Worm (Caenorhabditis elegans) whole organism, late embryonic: Measurements from ENCODE around the gene K11H12.8.

ENCODE experiments used
- C38D4.7 ChIP-seq: fragments of 200-800 bp; sonication (Bioruptor generic); optimal IDR thresholded peaks from 2 replicates; lab custom pipeline; 2018; ENCODE audit warnings: mild to moderate bottlenecking, missing genetic modification characterization, moderate library complexity, missing compliant biosample characterization
- F13H6.1 ChIP-seq: sonication (generic microtip); optimal IDR thresholded peaks from 2 replicates; lab custom pipeline; 2016; ENCODE audit warnings: missing genetic modification characterization, missing compliant biosample characterization
- K02D7.2 ChIP-seq: sonication (generic microtip); optimal IDR thresholded peaks from 2 replicates; lab custom pipeline; 2017; ENCODE audit warnings: mild to moderate bottlenecking, missing genetic modification characterization, missing compliant biosample characterization
- K09A11.1 ChIP-seq: sonication (generic microtip); optimal IDR thresholded peaks from 2 replicates; lab custom pipeline; 2017; ENCODE audit warnings: antibody characterized with exemption, mild to moderate bottlenecking, missing genetic modification characterization, missing compliant biosample characterization; ENCODE audit not compliant: insufficient read depth
- ceh-14 ChIP-seq: sonication (generic microtip); optimal IDR thresholded peaks from 2 replicates; lab custom pipeline; 2016; ENCODE audit warnings: missing genotype, missing genetic modification characterization, missing compliant biosample characterization
- ceh-18 ChIP-seq: sonication (generic microtip); optimal IDR thresholded peaks from 2 replicates; lab custom pipeline; 2016; ENCODE audit warnings: missing genetic modification characterization, missing compliant biosample characterization
- ceh-19 ChIP-seq: fragments of 200-800 bp; sonication (Bioruptor generic); optimal IDR thresholded peaks from 2 replicates; lab custom pipeline; 2018; ENCODE audit warnings: mild to moderate bottlenecking, missing genetic modification characterization, missing compliant biosample characterization
- ceh-22 ChIP-seq: sonication (generic microtip); optimal IDR thresholded peaks from 2 replicates; lab custom pipeline; 2017; ENCODE audit warnings: missing biosample characterization, missing genetic modification characterization
- ceh-24 ChIP-seq: sonication (generic microtip); optimal IDR thresholded peaks from 2 replicates; lab custom pipeline; 2016; ENCODE audit warnings: mild to moderate bottlenecking, missing genetic modification characterization, missing compliant biosample characterization
- ceh-30 ChIP-seq: fragments of 150-350 bp; optimal IDR thresholded peaks from 2 replicates; lab custom pipeline; 2014; ENCODE audit warnings: missing biosample characterization, missing genetic modification characterization
- ceh-31 ChIP-seq: sonication (generic microtip); optimal IDR thresholded peaks from 2 replicates; lab custom pipeline; 2016; ENCODE audit warnings: missing genetic modification characterization, missing compliant biosample characterization
- ceh-48 ChIP-seq: sonication (generic microtip); optimal IDR thresholded peaks from 2 replicates; lab custom pipeline; 2016; ENCODE audit warnings: missing genetic modification characterization, inconsistent platforms, missing compliant biosample characterization
- ceh-6 ChIP-seq: fragments of 200-800 bp; sonication (Bioruptor generic); optimal IDR thresholded peaks from 2 replicates; lab custom pipeline; 2018; ENCODE audit warnings: mild to moderate bottlenecking, missing genetic modification characterization, missing compliant biosample characterization
- che-1 ChIP-seq: sonication (generic microtip); optimal IDR thresholded peaks from 2 replicates; lab custom pipeline; 2016; ENCODE audit warnings: mild to moderate bottlenecking, missing genetic modification characterization, missing compliant biosample characterization
- elt-2 ChIP-seq: sonication (generic microtip); optimal IDR thresholded peaks from 2 replicates; lab custom pipeline; 2016; ENCODE audit warnings: missing genetic modification reagents, missing genetic modification characterization, missing compliant biosample characterization
- ets-4 ChIP-seq: sonication (generic microtip); optimal IDR thresholded peaks from 2 replicates; lab custom pipeline; 2016; ENCODE audit warnings: missing genetic modification characterization, missing compliant biosample characterization
- eyg-1 ChIP-seq: sonication (generic microtip); optimal IDR thresholded peaks from 2 replicates; lab custom pipeline; 2016; ENCODE audit warnings: missing genotype, missing genetic modification characterization, missing compliant biosample characterization
- fkh-10 ChIP-seq: fragments of 150-350 bp; optimal IDR thresholded peaks from 2 replicates; lab custom pipeline; 2014; ENCODE audit warnings: missing biosample characterization, missing genetic modification reagents, missing genetic modification characterization
- gmeb-2 ChIP-seq: sonication (generic microtip); optimal IDR thresholded peaks from 2 replicates; lab custom pipeline; 2016; ENCODE audit warnings: missing genetic modification characterization, inconsistent platforms, missing compliant biosample characterization
- hlh-30 ChIP-seq: sonication (generic microtip); optimal IDR thresholded peaks from 2 replicates; lab custom pipeline; 2017; ENCODE audit warnings: antibody characterized with exemption, missing genetic modification characterization, missing compliant biosample characterization; ENCODE audit not compliant: insufficient read depth
- hlh-6 ChIP-seq: sonication (generic microtip); optimal IDR thresholded peaks from 2 replicates; lab custom pipeline; 2016; ENCODE audit warnings: missing genotype, missing genetic modification characterization, missing compliant biosample characterization
- lim-6 ChIP-seq: sonication (generic microtip); optimal IDR thresholded peaks from 2 replicates; lab custom pipeline; 2016; ENCODE audit warnings: missing genetic modification characterization, missing compliant biosample characterization
- mec-3 ChIP-seq: sonication (generic microtip); optimal IDR thresholded peaks from 2 replicates; lab custom pipeline; 2016; ENCODE audit warnings: borderline replicate concordance, missing genetic modification characterization, missing compliant biosample characterization
- nfya-1 ChIP-seq: sonication (generic microtip); optimal IDR thresholded peaks from 2 replicates; lab custom pipeline; 2017; ENCODE audit warnings: missing genetic modification characterization, mild to moderate bottlenecking, missing compliant biosample characterization, antibody characterized with exemption, moderate library complexity
- nhr-11 ChIP-seq: fragments of 150-350 bp; optimal IDR thresholded peaks from 2 replicates; lab custom pipeline; 2014; ENCODE audit warnings: missing biosample characterization, missing genetic modification characterization
- odd-2 ChIP-seq: sonication (generic microtip); optimal IDR thresholded peaks from 2 replicates; lab custom pipeline; 2017; ENCODE audit warnings: antibody characterized with exemption, mild to moderate bottlenecking, missing genetic modification characterization, missing compliant biosample characterization
- pha-2 ChIP-seq: sonication (generic microtip); optimal IDR thresholded peaks from 2 replicates; lab custom pipeline; 2017; ENCODE audit warnings: mild to moderate bottlenecking, missing genetic modification characterization, missing compliant biosample characterization
- pha-4 ChIP-seq: fragments of 150-350 bp; optimal IDR thresholded peaks from 2 replicates; lab custom pipeline; 2018; ENCODE audit warnings: missing biosample characterization, missing genetic modification reagents, missing genetic modification characterization
- pros-1 ChIP-seq: fragments of 150-350 bp; optimal IDR thresholded peaks from 2 replicates; lab custom pipeline; 2014; ENCODE audit warnings: missing biosample characterization, missing genetic modification reagents, missing genetic modification characterization
- ref-2 ChIP-seq: sonication (generic microtip); optimal IDR thresholded peaks from 2 replicates; lab custom pipeline; 2016; ENCODE audit warnings: missing genetic modification characterization, missing compliant biosample characterization
- sdc-2 ChIP-seq: sonication (generic microtip); optimal IDR thresholded peaks from 2 replicates; lab custom pipeline; 2016; ENCODE audit warnings: missing genotype, missing genetic modification characterization, missing compliant biosample characterization
- sox-2 ChIP-seq: fragments of 200-800 bp; sonication (Bioruptor generic); IDR thresholded peaks from 2 replicates; pipeline ENCODE4 v1.3.6; 2022; ENCODE audit warnings: missing genetic modification reagents, missing genetic modification characterization, missing compliant biosample characterization
- tbx-7 ChIP-seq: sonication (generic microtip); optimal IDR thresholded peaks from 2 replicates; lab custom pipeline; 2016; ENCODE audit warnings: missing genotype, missing genetic modification characterization, missing compliant biosample characterization
- ttx-3 ChIP-seq: sonication (generic microtip); optimal IDR thresholded peaks from 2 replicates; lab custom pipeline; 2016; ENCODE audit warnings: missing genetic modification reagents, missing genetic modification characterization, missing compliant biosample characterization
- unc-42 ChIP-seq: sonication (generic microtip); optimal IDR thresholded peaks from 2 replicates; lab custom pipeline; 2016; ENCODE audit warnings: missing genotype, missing genetic modification characterization, missing compliant biosample characterization
- unc-86 ChIP-seq: sonication (generic microtip); optimal IDR thresholded peaks from 2 replicates; lab custom pipeline; 2016; ENCODE audit warnings: missing genetic modification characterization, missing compliant biosample characterization
- ztf-16 ChIP-seq: sonication (generic microtip); optimal IDR thresholded peaks from 2 replicates; lab custom pipeline; 2017; ENCODE audit warnings: missing genetic modification characterization, missing compliant biosample characterization

The K11H12.8 gene

ce11 chrIV:630598-630997 lies 24.6 kb upstream of the K11H12.8 start:
- TF ChIP-seq ztf-16 (tag; lab: Kevin White, UChicago) (no peak), ceh-6 (GFP tag; lab: Kevin White, UChicago) (no peak), unc-42 (tag; lab: Kevin White, UChicago) (no peak), gmeb-2 (tag; lab: Kevin White, UChicago) (no peak), ceh-24 (tag; lab: Kevin White, UChicago) (no peak), C38D4.7 (GFP tag; lab: Kevin White, UChicago) (no peak), nhr-11 (tag; lab: Kevin White, UChicago) (no peak), che-1 (tag; lab: Kevin White, UChicago) (no peak), K09A11.1 (tag; lab: Kevin White, UChicago) (no peak), mec-3 (no peak), lim-6 (tag; lab: Kevin White, UChicago) (no peak), ceh-30 (tag; lab: Kevin White, UChicago) (no peak)

- TF ChIP-seq nfya-1 (tag; lab: Kevin White, UChicago) = no peak
- no peak for TF ChIP-seq tbx-7 (tag; lab: Kevin White, UChicago)
- no peak for TF ChIP-seq F13H6.1 (tag; lab: Kevin White, UChicago)
- no peak for TF ChIP-seq pros-1 (tag; lab: Kevin White, UChicago)
- TF ChIP-seq ceh-24 (tag; lab: Kevin White, UChicago) = no peak
- no peak for TF ChIP-seq ceh-22 (tag; lab: Kevin White, UChicago)
- no peak for TF ChIP-seq eyg-1 (tag; lab: Kevin White, UChicago)
- TF ChIP-seq ceh-48 (tag; lab: Kevin White, UChicago) = no peak
- no peak for TF ChIP-seq fkh-10
- no peak for TF ChIP-seq mec-3
- TF ChIP-seq che-1 (tag; lab: Kevin White, UChicago) = no peak
- no peak for TF ChIP-seq sox-2
- TF ChIP-seq, all 69 proteins: peak for 0
Observed at ce11 chrIV:631869-632268, 23.3 kb upstream of the K11H12.8 start.

ce11 chrIV:633565-633964 lies 21.6 kb upstream of the K11H12.8 start:
- TF ChIP-seq hlh-6 = no peak
- no peak for TF ChIP-seq pha-2 (tag; lab: Kevin White, UChicago)
- TF ChIP-seq ceh-31 (tag; lab: Kevin White, UChicago) = no peak
- no peak for TF ChIP-seq fkh-10
- no peak for TF ChIP-seq sdc-2 (tag; lab: Kevin White, UChicago)
- TF ChIP-seq C38D4.7 (GFP tag; lab: Kevin White, UChicago) = no peak
- TF ChIP-seq K09A11.1 (tag; lab: Kevin White, UChicago) = no peak
- TF ChIP-seq ceh-19 (GFP tag; lab: Kevin White, UChicago) = no peak
- TF ChIP-seq pros-1 (tag; lab: Kevin White, UChicago) = no peak
- no peak for TF ChIP-seq elt-2 (tag; lab: Kevin White, UChicago)
- no peak for TF ChIP-seq nhr-11 (tag; lab: Kevin White, UChicago)
- no peak for TF ChIP-seq nfya-1 (tag; lab: Kevin White, UChicago)
- TF ChIP-seq lim-6 (tag; lab: Kevin White, UChicago) = no peak
- no peak for TF ChIP-seq unc-86 (tag; lab: Kevin White, UChicago)
- TF ChIP-seq ttx-3 = no peak
- TF ChIP-seq, all 69 proteins: peak for 0

- TF ChIP-seq tbx-7 (tag; lab: Kevin White, UChicago) = no peak
- no peak for TF ChIP-seq hlh-30 (tag; lab: Kevin White, UChicago)
- TF ChIP-seq odd-2 (tag; lab: Kevin White, UChicago) = no peak
- TF ChIP-seq ceh-30 (tag; lab: Kevin White, UChicago) = no peak
- no peak for TF ChIP-seq ceh-48 (tag; lab: Kevin White, UChicago)
- TF ChIP-seq K09A11.1 (tag; lab: Kevin White, UChicago) = no peak
- no peak for TF ChIP-seq ceh-18 (tag; lab: Kevin White, UChicago)
- TF ChIP-seq ceh-14 (tag; lab: Kevin White, UChicago) = no peak
- TF ChIP-seq ets-4 (tag; lab: Kevin White, UChicago) = no peak
- no peak for TF ChIP-seq ref-2 (tag; lab: Kevin White, UChicago)
- no peak for TF ChIP-seq K02D7.2 (tag; lab: Kevin White, UChicago)
- TF ChIP-seq pha-4 (tag; lab: Kevin White, UChicago) = no peak
Observed at ce11 chrIV:639167-639566, 16.0 kb upstream of the K11H12.8 start.
